Fruit fly (Drosophila melanogaster): ENCODE results near the gene noc.

The noc gene

DNA sequence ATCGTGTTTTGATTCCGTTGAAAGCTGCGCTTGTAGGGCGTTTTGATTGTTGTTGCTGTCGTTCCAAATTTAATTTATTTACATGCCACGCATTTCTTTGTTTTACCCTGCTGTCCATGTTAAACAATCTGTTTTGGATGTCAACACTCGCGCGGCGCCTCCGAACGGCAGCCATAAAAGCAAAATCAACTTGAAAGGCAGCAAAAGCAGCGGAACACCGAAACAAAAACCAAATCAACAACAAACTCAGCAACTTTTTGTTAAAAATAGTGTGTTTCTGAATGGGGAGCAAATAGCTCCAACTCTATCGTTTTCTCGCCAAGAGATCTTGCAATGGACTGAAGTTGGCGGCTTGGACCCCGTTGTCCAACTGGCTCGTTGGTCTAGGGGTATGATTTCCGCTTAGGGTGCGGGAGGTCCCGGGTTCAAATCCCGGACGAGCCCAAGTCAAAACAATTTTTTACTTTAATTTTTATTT lies 4.9 kb downstream of the noc start (continued):
- TF ChIP-seq CG10209 (GFP tag; optimal IDR thresholded peaks at IDR 0.05) (no peak), CG4404 (GFP tag; IDR thresholded peaks at IDR 0.05) (no peak), crp (GFP tag; optimal IDR thresholded peaks at IDR 0.05) (no peak), crc (GFP tag; optimal IDR thresholded peaks at IDR 0.05) (no peak), CG8388 (GFP tag; optimal IDR thresholded peaks at IDR 0.05) (no peak), Xrp1 (GFP tag; IDR thresholded peaks at IDR 0.05) (peak; percentile 19; the same call in 1 of the 2 replicates), lilli (GFP tag; optimal IDR thresholded peaks at IDR 0.05) (no peak), Mad (GFP tag; optimal IDR thresholded peaks at IDR 0.05) (no peak), CG18619 (GFP tag; optimal IDR thresholded peaks at IDR 0.05) (no peak), D19A (tag; optimal IDR thresholded peaks at IDR 0.05) (peak; percentile 6), CG4282 (GFP tag; optimal IDR thresholded peaks at IDR 0.05) (no peak), CG9817 (tag; optimal IDR thresholded peaks at IDR 0.05) (no peak), CG15479 (GFP tag; optimal IDR thresholded peaks at IDR 0.05) (no peak), vnd (GFP tag; IDR thresholded peaks at IDR 0.05; ENCODE audit: partially characterized antibody) (peak; percentile 68; the same call in 2 of the 3 replicates), CG2202 (tag; optimal IDR thresholded peaks at IDR 0.05) (no peak), CG5180 (GFP tag; optimal IDR thresholded peaks at IDR 0.05) (no peak), maf-S (GFP tag; optimal IDR thresholded peaks at IDR 0.05) (no peak), CG9215 (GFP tag; IDR thresholded peaks at IDR 0.05) (no peak), CG13287 (GFP tag; IDR thresholded peaks at IDR 0.05; ENCODE audit: partially characterized antibody) (peak; percentile 42; the same call in 1 of the 2 replicates), Oli (tag; optimal IDR thresholded peaks at IDR 0.05) (no peak), CHES-1-like (GFP tag; optimal IDR thresholded peaks at IDR 0.05) (peak; percentile 20), CG32767 (GFP tag; IDR thresholded peaks at IDR 0.05) (peak; percentile 38; the same call in 1 of the 2 replicates), CG31224 (GFP tag; IDR thresholded peaks at IDR 0.05) (no peak), otp (GFP tag; IDR thresholded peaks at IDR 0.05) (no peak), amos (GFP tag; IDR thresholded peaks at IDR 0.05; ENCODE audit: partially characterized antibody) (peak; percentile 78), CG17802 (tag; optimal IDR thresholded peaks at IDR 0.05) (no peak), CG2116 (GFP tag; optimal IDR thresholded peaks at IDR 0.05) (no peak), ERR (GFP tag; optimal IDR thresholded peaks at IDR 0.05) (no peak), aop (GFP tag; IDR thresholded peaks at IDR 0.05) (no peak), CG18599 (GFP tag; optimal IDR thresholded peaks at IDR 0.05) (no peak), knrl (GFP tag; IDR thresholded peaks at IDR 0.05; ENCODE audit: partially characterized antibody) (peak; percentile 53; the same call in 1 of the 3 replicates), CG7357 (GFP tag; IDR thresholded peaks at IDR 0.05) (no peak), CG17361 (GFP tag; IDR thresholded peaks at IDR 0.05) (no peak), YL-1 (GFP tag; optimal IDR thresholded peaks at IDR 0.05) (no peak), CG10321 (GFP tag; IDR thresholded peaks at IDR 0.05) (no peak), CG16813 (GFP tag; IDR thresholded peaks at IDR 0.05; ENCODE audit: partially characterized antibody) (peak; percentile 79), CG3838 (GFP tag; optimal IDR thresholded peaks at IDR 0.05) (no peak), Bgb (GFP tag; IDR thresholded peaks at IDR 0.05; ENCODE audit: partially characterized antibody) (peak; percentile 80), crol (GFP tag; IDR thresholded peaks at IDR 0.05) (no peak), Eip74EF (GFP tag; optimal IDR thresholded peaks at IDR 0.05) (no peak), sob (GFP tag; IDR thresholded peaks at IDR 0.05) (peak; percentile 54), esg (GFP tag; conservative IDR thresholded peaks at IDR 0.05) (no peak), CG3163 (GFP tag; optimal IDR thresholded peaks at IDR 0.05) (no peak), chinmo (GFP tag; IDR thresholded peaks at IDR 0.05; ENCODE audit: partially characterized antibody) (0 out of 4 replicates have a peak, but pooled peaks have one; percentile 46), ac (GFP tag; optimal IDR thresholded peaks at IDR 0.05) (no peak), CG13894 (tag; optimal IDR thresholded peaks at IDR 0.05) (no peak), cato (GFP tag; optimal IDR thresholded peaks at IDR 0.05; ENCODE audit: borderline replicate concordance) (no peak), org-1 (GFP tag; optimal IDR thresholded peaks at IDR 0.05) (no peak), CG6813 (GFP tag; optimal IDR thresholded peaks at IDR 0.05) (no peak)

All from whole organism, embryonic.